Worm (Caenorhabditis elegans) whole organism, young adult: Measurements from ENCODE around the gene unc-79.

Source experiments
- D2030.7 ChIP-seq: fragments of 200-800 bp; sonication (Bioruptor generic); IDR thresholded peaks from 2 replicates; pipeline ENCODE4 v1.3.6; 2022; ENCODE audit warnings: missing genetic modification reagents, missing genetic modification characterization, missing compliant biosample characterization
- F22D6.2 ChIP-seq: sonication (generic microtip); optimal IDR thresholded peaks from 2 replicates; lab custom pipeline; 2016; ENCODE audit warnings: mild to moderate bottlenecking, missing genetic modification characterization, missing compliant biosample characterization
- F33H1.4 ChIP-seq: fragments of 200-800 bp; sonication (Bioruptor generic); IDR thresholded peaks from 2 replicates; pipeline ENCODE4 v1.3.6; 2022; ENCODE audit warnings: missing genetic modification reagents, missing genetic modification characterization, missing compliant biosample characterization
- F57C9.4 ChIP-seq: sonication (generic microtip); optimal IDR thresholded peaks from 2 replicates; lab custom pipeline; 2017; ENCODE audit warnings: mild to moderate bottlenecking, missing genetic modification characterization, missing compliant biosample characterization
- K12H6.12 ChIP-seq: fragments of 200-800 bp; sonication (Bioruptor generic); optimal IDR thresholded peaks from 2 replicates; lab custom pipeline; 2018; ENCODE audit warnings: mild to moderate bottlenecking, missing genetic modification characterization, missing compliant biosample characterization
- atf-7 ChIP-seq: sonication (generic microtip); optimal IDR thresholded peaks from 2 replicates; lab custom pipeline; 2017; ENCODE audit warnings: mild to moderate bottlenecking, missing genetic modification characterization, missing compliant biosample characterization
- attf-3 ChIP-seq: fragments of 200-800 bp; sonication (Bioruptor generic); conservative IDR thresholded peaks from 2 replicates; pipeline ENCODE4 v1.3.6; 2022; ENCODE audit warnings: missing genetic modification reagents, missing genetic modification characterization, missing compliant biosample characterization
- attf-5 ChIP-seq: fragments of 200-800 bp; sonication (Bioruptor generic); optimal IDR thresholded peaks from 2 replicates; lab custom pipeline; 2018; ENCODE audit warnings: mild to moderate bottlenecking, missing genetic modification characterization, missing compliant biosample characterization
- cebp-1 ChIP-seq, 2 experiments: fragments of 200-800 bp in 1 of 2; sonication (Bioruptor generic) in 1 of 2; sonication (generic microtip) in 1 of 2; IDR thresholded peaks in 1 of 2; optimal IDR thresholded peaks in 1 of 2; 2 replicates each; pipeline versions ENCODE4 v1.3.6 to Lab custom; 2017 to 2022; ENCODE audit warnings: missing compliant biosample characterization in 2 of 2, missing genetic modification characterization in 2 of 2, mild to moderate bottlenecking in 1 of 2, missing genetic modification reagents in 1 of 2, moderate library complexity in 1 of 2
- cebp-2 ChIP-seq: fragments of 200-800 bp; sonication (Bioruptor generic); IDR thresholded peaks from 2 replicates; pipeline ENCODE4 v1.3.6; 2022; ENCODE audit warnings: missing genetic modification characterization, missing compliant biosample characterization
- chd-7 ChIP-seq: sonication (generic microtip); optimal IDR thresholded peaks from 2 replicates; lab custom pipeline; 2016; ENCODE audit warnings: mild to moderate bottlenecking, missing genetic modification characterization, moderate library complexity, missing compliant biosample characterization
- die-1 ChIP-seq: sonication (generic microtip); optimal IDR thresholded peaks from 2 replicates; lab custom pipeline; 2016; ENCODE audit warnings: missing genotype, mild to moderate bottlenecking, missing genetic modification characterization, missing compliant biosample characterization
- dox-1 ChIP-seq: fragments of 200-800 bp; sonication (Bioruptor generic); IDR thresholded peaks from 2 replicates; pipeline ENCODE4 v1.3.6; 2022; ENCODE audit warnings: missing genetic modification reagents, missing genetic modification characterization, missing compliant biosample characterization
- gei-17 ChIP-seq: fragments of 200-800 bp; sonication (Bioruptor generic); optimal IDR thresholded peaks from 2 replicates; lab custom pipeline; 2018; ENCODE audit warnings: mild to moderate bottlenecking, missing genetic modification characterization, missing compliant biosample characterization
- let-526 ChIP-seq: fragments of 200-800 bp; sonication (Bioruptor generic); IDR thresholded peaks from 2 replicates; pipeline ENCODE4 v1.3.6; 2022; ENCODE audit warnings: missing genetic modification reagents, missing genetic modification characterization, missing compliant biosample characterization
- lin-26 ChIP-seq: fragments of 200-800 bp; sonication (Bioruptor generic); IDR thresholded peaks from 2 replicates; pipeline ENCODE4 v1.3.6; 2022; ENCODE audit warnings: missing genetic modification reagents, missing genetic modification characterization, missing compliant biosample characterization
- lir-1 ChIP-seq: fragments of 200-800 bp; sonication (Bioruptor generic); conservative IDR thresholded peaks from 2 replicates; pipeline ENCODE4 v1.3.6; 2022; ENCODE audit warnings: missing genetic modification reagents, missing genetic modification characterization, missing compliant biosample characterization
- madf-3 ChIP-seq: fragments of 200-800 bp; sonication (Bioruptor generic); IDR thresholded peaks from 2 replicates; pipeline ENCODE4 v1.3.6; 2022; ENCODE audit warnings: missing genetic modification reagents, missing genetic modification characterization, missing compliant biosample characterization
- mcd-1 ChIP-seq: fragments of 200-800 bp; sonication (Bioruptor generic); IDR thresholded peaks from 2 replicates; pipeline ENCODE4 v1.3.6; 2022; ENCODE audit warnings: missing genetic modification reagents, missing genetic modification characterization, missing compliant biosample characterization
- pbrm-1 ChIP-seq: fragments of 200-800 bp; sonication (Bioruptor generic); IDR thresholded peaks from 2 replicates; pipeline ENCODE4 v1.3.6; 2022; ENCODE audit warnings: missing genetic modification reagents, missing genetic modification characterization, missing compliant biosample characterization
- rpc-1 ChIP-seq, 2 experiments: fragments of 150-350 bp in 1 of 2; sonication (generic microtip) in 1 of 2; optimal IDR thresholded peaks; 2 replicates each; lab custom pipeline; 2014 to 2018; ENCODE audit warnings: missing biosample characterization in 1 of 2, missing genetic modification characterization in 1 of 2, missing genetic modification reagents in 1 of 2, missing genotype in 1 of 2
- sdz-38 ChIP-seq: sonication (generic microtip); optimal IDR thresholded peaks from 2 replicates; lab custom pipeline; 2016; ENCODE audit warnings: missing genotype, missing genetic modification characterization, missing compliant biosample characterization
- snpc-1.1 ChIP-seq: sonication (generic microtip); optimal IDR thresholded peaks from 2 replicates; lab custom pipeline; 2017; ENCODE audit warnings: missing genetic modification characterization, mild to moderate bottlenecking, missing compliant biosample characterization, antibody characterized with exemption, moderate library complexity, missing genotype, missing genetic modification reagents; ENCODE audit not compliant: insufficient read depth
- tbp1 ChIP-seq: fragments of 200-800 bp; sonication (Bioruptor generic); optimal IDR thresholded peaks from 2 replicates; lab custom pipeline; 2018; ENCODE audit warnings: mild to moderate bottlenecking, missing genetic modification characterization, missing compliant biosample characterization
- unc-62 ChIP-seq: fragments of 150-350 bp; optimal IDR thresholded peaks from 2 replicates; lab custom pipeline; 2014; ENCODE audit warnings: missing biosample characterization, missing genetic modification reagents, missing genetic modification characterization
- xnd-1 ChIP-seq: sonication (generic microtip); optimal IDR thresholded peaks from 2 replicates; lab custom pipeline; 2016; ENCODE audit warnings: missing genotype, missing genetic modification reagents, missing genetic modification characterization, missing compliant biosample characterization
- zfh-2 ChIP-seq: fragments of 200-800 bp; sonication (Bioruptor generic); conservative IDR thresholded peaks from 2 replicates; pipeline ENCODE4 v1.3.6; 2022; ENCODE audit warnings: missing genetic modification reagents, missing genetic modification characterization, missing compliant biosample characterization
- ztf-18 ChIP-seq: sonication (generic microtip); optimal IDR thresholded peaks from 2 replicates; lab custom pipeline; 2016; ENCODE audit warnings: missing genotype, mild to moderate bottlenecking, missing genetic modification characterization, missing compliant biosample characterization
- ztf-22 ChIP-seq: fragments of 200-800 bp; sonication (Bioruptor generic); optimal IDR thresholded peaks from 2 replicates; lab custom pipeline; 2018; ENCODE audit warnings: mild to moderate bottlenecking, missing genetic modification characterization, moderate library complexity, missing compliant biosample characterization
- ztf-25 ChIP-seq: fragments of 200-800 bp; sonication (Bioruptor generic); IDR thresholded peaks from 2 replicates; pipeline ENCODE4 v1.3.6; 2022; ENCODE audit warnings: missing genetic modification reagents, missing genetic modification characterization, missing compliant biosample characterization

Gene unc-79

DNA sequence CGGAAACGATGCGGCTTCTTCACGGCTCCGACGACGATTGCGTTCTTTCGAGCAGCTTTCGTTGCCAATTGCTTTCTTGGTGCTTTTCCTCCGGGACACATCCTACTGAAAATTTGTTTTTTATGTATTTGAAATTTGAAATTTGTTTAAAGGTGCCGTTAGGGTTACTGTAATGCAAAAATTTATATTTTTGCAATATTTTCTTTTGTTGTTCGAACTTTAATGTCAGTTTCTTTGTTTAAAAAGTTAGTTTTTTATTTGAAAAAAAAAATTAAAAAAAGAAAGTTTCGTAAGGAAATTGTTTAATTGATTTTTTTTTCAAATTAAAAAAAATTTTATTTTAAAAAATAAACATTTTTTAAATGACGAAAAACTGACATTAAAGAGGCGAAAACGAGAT is 7.8 kb upstream of the unc-79 start, which contains the start of gene his-69 (continued):
- TF ChIP-seq die-1 (tag; lab: Kevin White, UChicago), result no peak

- TF ChIP-seq dox-1 (GFP tag; lab: Robert Waterston, UW) (no peak), lir-1 (GFP tag; lab: Robert Waterston, UW) (no peak)
These were observed 6.4 kb upstream of the unc-79 start, which contains the start of gene his-70 for ce11 chrIII:4060019-4060418. his-70 (minus strand) TSS chrIII:4060119.

DNA sequence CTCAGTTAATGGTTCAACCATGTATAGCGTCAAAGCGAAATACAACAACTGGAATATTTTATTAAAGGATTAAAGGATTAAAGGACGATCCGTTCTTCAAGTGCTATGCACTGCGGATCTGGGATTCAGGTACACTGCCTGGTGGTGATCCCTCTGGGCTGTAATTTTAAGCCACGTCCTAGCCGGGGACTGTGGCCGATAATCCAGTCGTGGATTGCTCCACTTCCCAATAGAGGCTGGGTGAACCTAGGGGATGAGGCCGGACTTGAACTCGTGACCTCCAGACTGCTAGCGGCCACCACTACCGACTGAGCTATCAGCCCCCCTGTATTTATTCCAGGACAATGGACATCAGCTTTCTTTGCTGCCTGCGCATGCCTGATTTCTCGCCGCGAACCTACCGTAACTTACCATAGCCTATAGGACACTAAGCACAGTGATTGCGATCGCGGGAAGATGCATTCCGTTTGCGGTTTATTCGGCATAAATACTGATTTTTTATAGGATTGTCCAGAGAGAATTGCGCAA is 5.5 kb upstream of the unc-79 start:
- TF ChIP-seq lin-26 (GFP tag; lab: Robert Waterston, UW), result peak; percentile 54; the same call in 1 of the 2 replicates
- TF ChIP-seq zfh-2, result 0 out of 2 replicates have a peak, but pooled peaks have one; percentile 20
- peak; percentile 37 for TF ChIP-seq rpc-1 (optimal IDR thresholded peaks at IDR 0.05; lab: Kevin White, UChicago)
- TF ChIP-seq rpc-1 (tag; optimal IDR thresholded peaks at IDR 0.05; lab: Kevin White, UChicago), result peak; percentile 65
- peak; percentile 43 for TF ChIP-seq D2030.7
- peak; percentile 6 for TF ChIP-seq ztf-18
- 0 out of 2 replicates have a peak, but pooled peaks have one; percentile 75 for TF ChIP-seq cebp-2
- peak; percentile 69 for TF ChIP-seq tbp1 (GFP tag; lab: Kevin White, UChicago)
- TF ChIP-seq F33H1.4, result 0 out of 2 replicates have a peak, but pooled peaks have one; percentile 13
- TF ChIP-seq madf-3 (GFP tag; lab: Robert Waterston, UW), result 0 out of 2 replicates have a peak, but pooled peaks have one; percentile 4

DNA sequence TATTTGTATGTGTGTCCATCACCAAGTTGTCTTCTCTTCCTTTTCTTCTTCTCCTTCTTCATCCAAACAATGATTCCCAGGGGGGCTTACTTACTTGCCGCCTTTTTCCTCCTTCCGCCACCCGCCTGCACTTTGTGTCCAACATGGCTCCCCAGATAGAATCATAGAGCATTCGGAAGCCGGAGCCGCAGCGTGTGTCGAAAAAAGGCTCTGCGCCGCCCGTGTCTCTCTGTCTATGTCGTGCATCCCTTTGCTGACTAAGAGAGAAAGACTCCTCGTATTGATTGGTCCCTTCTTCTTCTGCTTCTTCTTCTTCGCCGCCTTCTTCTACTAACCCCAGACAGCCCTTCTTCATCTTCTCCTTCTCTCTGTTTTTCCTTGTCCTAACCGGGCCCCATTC is 2.7 kb upstream of the unc-79 start:
- 0 out of 2 replicates have a peak, but pooled peaks have one; percentile 34 for TF ChIP-seq ztf-25 (GFP tag; lab: Robert Waterston, UW)
- TF ChIP-seq mcd-1 (GFP tag; lab: Robert Waterston, UW), result 0 out of 2 replicates have a peak, but pooled peaks have one; percentile 38
- peak; percentile 13 for TF ChIP-seq attf-5 (GFP tag; lab: Kevin White, UChicago)
- no peak for TF ChIP-seq snpc-1.1 (tag; lab: Kevin White, UChicago)
- no peak for TF ChIP-seq ztf-22 (GFP tag; lab: Kevin White, UChicago)
- peak; percentile 33 for TF ChIP-seq K12H6.12 (tag; lab: Kevin White, UChicago)
- TF ChIP-seq zfh-2, result peak; percentile 94
- TF ChIP-seq let-526 (GFP tag; lab: Robert Waterston, UW), result no peak
- no peak for TF ChIP-seq lir-1 (GFP tag; lab: Robert Waterston, UW)
- TF ChIP-seq F22D6.2 (tag; lab: Kevin White, UChicago), result no peak
- 0 out of 2 replicates have a peak, but pooled peaks have one; percentile 16 for TF ChIP-seq attf-3
- TF ChIP-seq ztf-18, result peak; percentile 1
- TF ChIP-seq unc-62 (GFP tag; lab: Kevin White, UChicago), result no peak
- no peak for TF ChIP-seq sdz-38 (tag; lab: Kevin White, UChicago)
- no peak for TF ChIP-seq atf-7 (tag; lab: Kevin White, UChicago)
- TF ChIP-seq tbp1 (GFP tag; lab: Kevin White, UChicago), result no peak
- no peak for TF ChIP-seq F57C9.4 (tag; lab: Kevin White, UChicago)
- TF ChIP-seq pbrm-1 (GFP tag; lab: Robert Waterston, UW), result no peak
- TF ChIP-seq chd-7 (tag; lab: Kevin White, UChicago), result no peak
- no peak for TF ChIP-seq xnd-1 (tag; lab: Kevin White, UChicago)
- TF ChIP-seq dox-1 (GFP tag; lab: Robert Waterston, UW), result no peak
- no peak for TF ChIP-seq madf-3 (GFP tag; lab: Robert Waterston, UW)
- TF ChIP-seq cebp-1 (GFP tag; IDR thresholded peaks at IDR 0.05; lab: Robert Waterston, UW), result no peak
- TF ChIP-seq cebp-1 (tag; optimal IDR thresholded peaks at IDR 0.05; lab: Kevin White, UChicago), result peak; percentile 38

ce11 chrIII:4068120-4068519 is 1.7 kb downstream of the unc-79 start:
- TF ChIP-seq gei-17 (GFP tag; lab: Kevin White, UChicago) (no peak), zfh-2 (peak; percentile 52), mcd-1 (GFP tag; lab: Robert Waterston, UW) (0 out of 2 replicates have a peak, but pooled peaks have one; percentile 10)
